Fruit fly (Drosophila melanogaster) whole organism, pupa: ENCODE results near the gene CG9547.
A peak's percentile ranks its signal among the peaks of the same experiment; 100 is the strongest.

ENCODE experiments used
- CG14655 ChIP-seq: fragments of 200-800 bp; sonication (Bioruptor generic); optimal IDR thresholded peaks from 3 replicates; lab custom pipeline; 2017; ENCODE audit warnings: mild to moderate bottlenecking, missing biosample characterization, missing genetic modification reagents, missing genetic modification characterization
- D1 ChIP-seq: fragments of 200-800 bp; sonication (Bioruptor generic); optimal IDR thresholded peaks from 2 replicates; lab custom pipeline; 2018; ENCODE audit warnings: missing biosample characterization, mild to moderate bottlenecking, missing genetic modification characterization, moderate library complexity
- EcR ChIP-seq: fragments of 200-800 bp; sonication (Bioruptor generic); optimal IDR thresholded peaks from 3 replicates; lab custom pipeline; 2019; ENCODE audit warnings: missing biosample characterization, missing genetic modification characterization, mild to moderate bottlenecking, moderate library complexity, missing genetic modification reagents
- Snoo ChIP-seq: fragments of 200-800 bp; sonication (Bioruptor generic); optimal IDR thresholded peaks from 3 replicates; lab custom pipeline; 2017; ENCODE audit warnings: missing biosample characterization, mild to moderate bottlenecking, missing genetic modification characterization, inconsistent platforms
- fd96Ca ChIP-seq: fragments of 200-800 bp; sonication (Bioruptor generic); IDR thresholded peaks from 3 replicates; pipeline ENCODE4 v1.3.6; 2022; ENCODE audit warnings: missing biosample characterization, missing genetic modification characterization
- rn ChIP-seq: fragments of 200-800 bp; sonication (Bioruptor generic); IDR thresholded peaks from 2 replicates; pipeline ENCODE4 v1.3.6; 2022; ENCODE audit warnings: missing biosample characterization, missing genetic modification characterization

DNA sequence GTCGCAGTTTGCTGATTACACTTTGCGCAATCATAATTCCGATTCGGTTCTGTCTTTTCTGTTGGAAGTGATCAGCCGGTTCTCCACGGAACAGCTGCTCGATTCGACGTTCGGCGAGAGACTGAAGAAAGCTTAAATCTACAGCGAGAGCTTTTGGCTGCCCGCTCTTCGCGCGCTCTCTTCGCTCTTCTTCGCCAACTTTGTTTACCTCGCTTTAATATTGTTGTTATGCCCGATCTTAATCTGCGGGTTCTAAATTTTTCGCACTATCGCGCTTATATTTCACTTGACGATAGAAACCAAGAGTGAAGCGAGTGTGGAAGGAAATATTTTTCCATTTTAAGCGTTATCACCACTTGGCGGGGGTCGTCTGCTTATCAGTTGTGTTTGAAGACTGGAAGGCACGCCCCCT, at the start of gene CG9547:
- TF ChIP-seq Snoo (tag; lab: Kevin White, UChicago) (peak; percentile 30), rn (GFP tag; lab: Robert Waterston, UW) (no peak), CG14655 (GFP tag; lab: Kevin White, UChicago) (no peak), EcR (GFP tag; lab: Kevin White, UChicago) (peak; percentile 4), D1 (no peak), fd96Ca (GFP tag; lab: Robert Waterston, UW) (no peak)
